Fruit fly (Drosophila melanogaster): Measurements from ENCODE around the gene CG10237.

Gene CG10237

DNA sequence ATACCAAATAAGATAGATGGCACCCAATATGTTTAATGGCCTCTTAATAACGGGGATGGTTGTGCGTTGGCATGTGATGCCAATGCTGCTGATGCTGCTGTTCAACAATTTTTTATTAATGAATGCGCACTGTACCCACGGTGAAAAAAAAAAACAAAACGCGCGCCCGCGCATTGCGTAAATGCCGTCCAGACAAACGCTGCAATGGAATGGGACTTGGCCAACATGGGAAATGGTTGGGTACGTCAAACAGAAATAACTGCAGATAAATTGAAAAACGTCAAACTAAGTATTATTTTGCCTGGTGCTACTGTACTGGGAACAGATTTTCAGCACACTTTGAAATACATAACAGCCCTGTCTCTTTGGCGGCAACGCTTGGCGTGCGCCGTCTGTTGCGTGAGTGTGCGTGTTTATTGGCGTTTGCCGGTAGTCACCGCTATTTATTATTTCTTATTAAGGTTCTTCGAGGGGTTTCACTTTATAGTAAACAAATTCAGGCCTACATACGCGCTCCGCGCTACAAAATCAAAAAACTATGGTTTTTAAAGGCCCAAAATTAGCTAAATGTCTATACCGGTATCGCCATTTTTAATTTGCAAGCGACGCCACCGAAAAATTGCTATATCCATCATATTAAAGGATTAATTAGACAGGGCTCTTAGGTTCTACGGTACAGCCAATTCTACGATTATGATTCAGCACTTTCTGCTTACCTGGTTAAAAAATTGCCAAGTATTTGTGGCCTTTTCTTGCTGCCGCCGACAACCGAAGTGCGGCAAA is 10.2 kb upstream of the CG10237 start (continued):
- TF ChIP-seq grau (tag; optimal IDR thresholded peaks at IDR 0.05) (peak; percentile 82), MBD-R2 (GFP tag; IDR thresholded peaks at IDR 0.05) (peak; percentile 63), CG8359 (GFP tag; optimal IDR thresholded peaks at IDR 0.05; ENCODE audit: borderline replicate concordance) (no peak), chm (GFP tag; IDR thresholded peaks at IDR 0.05) (no peak), pita (GFP tag; optimal IDR thresholded peaks at IDR 0.05) (no peak), BEAF-32 (GFP tag; optimal IDR thresholded peaks at IDR 0.05) (no peak), CG9437 (GFP tag; optimal IDR thresholded peaks at IDR 0.05) (no peak), Nf-YB (GFP tag; optimal IDR thresholded peaks at IDR 0.05) (no peak), vnd (GFP tag; IDR thresholded peaks at IDR 0.05; ENCODE audit: partially characterized antibody) (no peak), nmo (GFP tag; optimal IDR thresholded peaks at IDR 0.05) (no peak), eve (GFP tag; optimal IDR thresholded peaks at IDR 0.05) (no peak), Elba2 (GFP tag; optimal IDR thresholded peaks at IDR 0.05) (no peak), CG6175 (GFP tag; IDR thresholded peaks at IDR 0.05) (no peak), Ssrp (tag; optimal IDR thresholded peaks at IDR 0.05) (peak; percentile 10), org-1 (GFP tag; optimal IDR thresholded peaks at IDR 0.05) (no peak), jigr1 (GFP tag; IDR thresholded peaks at IDR 0.05) (no peak), ems (GFP tag; optimal IDR thresholded peaks at IDR 0.05) (peak; percentile 1), CG9932 (GFP tag; IDR thresholded peaks at IDR 0.05) (no peak; the same call in 1 of the 2 replicates), CG43689 (GFP tag; IDR thresholded peaks at IDR 0.05) (no peak), pzg (GFP tag; optimal IDR thresholded peaks at IDR 0.05) (no peak), Rx (GFP tag; IDR thresholded peaks at IDR 0.05) (no peak; the same call in 1 of the 2 replicates), Scr (GFP tag; IDR thresholded peaks at IDR 0.05; ENCODE audit: partially characterized antibody) (no peak; the same call in 1 of the 2 replicates), ase (GFP tag; IDR thresholded peaks at IDR 0.05) (no peak), CG1792 (GFP tag; optimal IDR thresholded peaks at IDR 0.05) (no peak), Lhr (GFP tag; optimal IDR thresholded peaks at IDR 0.05) (no peak), chif (GFP tag; optimal IDR thresholded peaks at IDR 0.05) (peak in 1 of 2 experiments; percentile 10), cg (GFP tag; optimal IDR thresholded peaks at IDR 0.05) (peak; percentile 85), ham (GFP tag; IDR thresholded peaks at IDR 0.05) (no peak), CG14667 (GFP tag; IDR thresholded peaks at IDR 0.05) (no peak), CG8944 (GFP tag; optimal IDR thresholded peaks at IDR 0.05) (no peak), trem (tag; optimal IDR thresholded peaks at IDR 0.05) (no peak), Mrtf (GFP tag; IDR thresholded peaks at IDR 0.05) (no peak), H2.0 (GFP tag; IDR thresholded peaks at IDR 0.05) (no peak), CG8089 (GFP tag; optimal IDR thresholded peaks at IDR 0.05) (no peak), Bgb (GFP tag; IDR thresholded peaks at IDR 0.05; ENCODE audit: partially characterized antibody) (peak; percentile 7; the same call in 1 of the 2 replicates), CG7745 (tag; optimal IDR thresholded peaks at IDR 0.05) (no peak), CG32767 (GFP tag; IDR thresholded peaks at IDR 0.05) (no peak), gsb-n (tag; optimal IDR thresholded peaks at IDR 0.05) (no peak), CG1832 (GFP tag; optimal IDR thresholded peaks at IDR 0.05) (no peak), bbx (GFP tag; IDR thresholded peaks at IDR 0.05; ENCODE audit: partially characterized antibody) (peak; percentile 45; the same call in 1 of the 2 replicates), Atf3 (GFP tag; optimal IDR thresholded peaks at IDR 0.05) (no peak), maf-S (GFP tag; optimal IDR thresholded peaks at IDR 0.05) (no peak), CG11456 (GFP tag; IDR thresholded peaks at IDR 0.05) (0 out of 3 replicates have a peak, but pooled peaks have one; percentile 22), luna (GFP tag; optimal IDR thresholded peaks at IDR 0.05) (no peak), Dbx (GFP tag; IDR thresholded peaks at IDR 0.05) (peak; percentile 36; the same call in 1 of the 3 replicates), CG7839 (tag; optimal IDR thresholded peaks at IDR 0.05) (peak; percentile 32), CG6254 (GFP tag; optimal IDR thresholded peaks at IDR 0.05) (no peak), CG2129 (GFP tag; IDR thresholded peaks at IDR 0.05; ENCODE audit: partially characterized antibody) (no peak), Mes4 (GFP tag; optimal IDR thresholded peaks at IDR 0.05) (no peak)
